Fruit fly (Drosophila melanogaster) whole organism, embryonic: ENCODE data around the gene CG31360.

Experiments
- Camta ChIP-seq: fragments of 200-800 bp; sonication (Bioruptor generic); optimal IDR thresholded peaks from 2 replicates; lab custom pipeline; 2016; ENCODE audit warnings: missing biosample characterization, missing genetic modification characterization
- crp ChIP-seq, 2 experiments: fragments of 200-800 bp; sonication (Bioruptor generic); optimal IDR thresholded peaks; 2 replicates in 1 of 2; 3 replicates in 1 of 2; lab custom pipeline; 2017; ENCODE audit warnings: missing biosample characterization in 2 of 2, missing genetic modification characterization in 2 of 2, mild to moderate bottlenecking in 1 of 2, moderate library complexity in 1 of 2
- cwo ChIP-seq: fragments of 200-800 bp; sonication (Bioruptor generic); optimal IDR thresholded peaks from 3 replicates; lab custom pipeline; 2017; ENCODE audit warnings: missing biosample characterization, missing genetic modification characterization, mild to moderate bottlenecking, moderate library complexity, missing genetic modification reagents
- onecut ChIP-seq: fragments of 200-800 bp; sonication (Bioruptor generic); IDR thresholded peaks from 2 replicates; pipeline ENCODE4 v1.3.6; 2022; ENCODE audit warnings: missing biosample characterization, missing genetic modification characterization
- repo ChIP-seq: fragments of 200-800 bp; sonication (Bioruptor generic); optimal IDR thresholded peaks from 2 replicates; lab custom pipeline; 2016; ENCODE audit warnings: missing biosample characterization, missing genetic modification characterization
- trem ChIP-seq: fragments of 200-800 bp; optimal IDR thresholded peaks from 3 replicates; lab custom pipeline; 2019; ENCODE audit warnings: missing biosample characterization, mild to moderate bottlenecking, missing genetic modification characterization, moderate library complexity

- TF ChIP-seq repo (GFP tag; lab: Kevin White, UChicago) (no peak), onecut (GFP tag; lab: Robert Waterston, UW) (no peak), crp (GFP tag; optimal IDR thresholded peaks at IDR 0.05; lab: Kevin White, UChicago) (peak; percentile 40 to 86), Camta (no peak), cwo (GFP tag; lab: Kevin White, UChicago) (no peak), trem (peak; percentile 30)
Observed at dm6 chr3R:17733261-17733660, 48.4 kb downstream of the CG31360 start, which contains the start of gene CG14321.
